Worm (Caenorhabditis elegans) whole organism, mixed stage, embryonic: ENCODE results near the gene ZK792.7.

Experiments used
- elt-3 ChIP-seq: fragments of 150-350 bp; optimal IDR thresholded peaks from 2 replicates; lab custom pipeline; 2014; ENCODE audit warnings: missing biosample characterization, missing genetic modification characterization
- nhr-28 ChIP-seq: fragments of 150-350 bp; optimal IDR thresholded peaks from 2 replicates; lab custom pipeline; 2014; ENCODE audit warnings: missing biosample characterization, missing genetic modification characterization
- ztf-11 ChIP-seq: fragments of 150-350 bp; optimal IDR thresholded peaks from 2 replicates; lab custom pipeline; 2014; ENCODE audit warnings: missing biosample characterization, missing genetic modification characterization

ce11 chrIV:11665010-11665409 lies 29.2 kb upstream of the ZK792.7 start, which contains the start of gene ZK809.9:
- no peak for TF ChIP-seq ztf-11 (tag; lab: Kevin White, UChicago)
- no peak for TF ChIP-seq elt-3 (tag; lab: Kevin White, UChicago)
- TF ChIP-seq nhr-28 (tag; lab: Kevin White, UChicago) = no peak
